Worm (Caenorhabditis elegans): ENCODE data around the gene zip-9.

ce11 chrV:10897172-10897571, 45.1 kb upstream of the zip-9 start:
- no peak for TF ChIP-seq ama-1 (optimal IDR thresholded peaks at IDR 0.05)
- TF ChIP-seq ceh-36 (tag; optimal IDR thresholded peaks at IDR 0.05), result no peak
